Worm (Caenorhabditis elegans): ENCODE measurements around the gene cgt-3.

The cgt-3 gene

DNA sequence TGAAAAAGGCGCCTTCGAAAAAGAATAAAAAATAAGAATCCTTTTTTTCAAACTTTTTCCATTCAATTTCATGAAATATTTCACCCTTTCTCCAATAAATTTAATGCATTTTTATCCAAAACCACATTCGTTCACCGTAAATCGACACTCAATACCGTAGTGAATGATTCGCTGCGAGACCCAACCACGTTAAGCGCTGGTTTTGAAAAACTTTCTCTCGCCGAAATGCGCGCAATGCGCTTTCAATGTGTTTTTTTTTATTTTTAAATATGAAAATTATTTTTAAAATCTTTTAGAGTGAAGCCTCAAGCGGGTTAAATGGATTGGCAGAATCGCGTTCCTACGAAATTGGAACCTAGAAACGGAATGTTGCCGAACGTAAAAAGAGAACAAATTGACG lies 4.8 kb upstream of the cgt-3 start, which contains the start of gene F59G1.8:
Gene F59G1.8 (plus strand): TSS at position 293 of the 400 bp plus-strand sequence.
- no peak for TF ChIP-seq pqm-1 (tag; optimal IDR thresholded peaks at IDR 0.05)
- no peak for TF ChIP-seq nhr-43 (tag; optimal IDR thresholded peaks at IDR 0.05; ENCODE audit: poor library complexity, severe bottlenecking)
- no peak for TF ChIP-seq R02D3.7 (tag; optimal IDR thresholded peaks at IDR 0.05)
- no peak for TF ChIP-seq fos-1 (tag; optimal IDR thresholded peaks at IDR 0.05)
- TF ChIP-seq sea-2 (GFP tag; optimal IDR thresholded peaks at IDR 0.05), result no peak
- no peak for TF ChIP-seq mdl-1 (tag; optimal IDR thresholded peaks at IDR 0.05)

DNA sequence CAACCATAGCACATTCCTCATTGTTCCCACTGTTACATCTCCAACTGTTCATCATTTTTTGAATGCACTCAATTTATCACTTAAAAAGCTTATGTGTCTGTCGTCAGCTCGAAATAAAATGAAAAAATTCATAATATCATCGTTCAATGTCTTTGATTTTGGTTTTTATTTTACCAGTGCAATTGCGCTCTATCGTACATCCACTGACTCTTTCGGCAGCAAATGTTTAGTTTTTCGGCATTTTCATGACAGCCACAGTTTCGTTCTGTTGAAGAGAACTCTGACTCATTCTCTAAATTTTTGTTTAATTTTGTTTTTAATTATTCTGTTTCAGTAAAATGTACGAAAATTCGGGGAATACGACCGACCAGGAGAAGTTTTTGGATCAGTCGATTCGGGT lies 3.6 kb upstream of the cgt-3 start, which contains the start of gene vps-35:
Gene vps-35 (plus strand): TSS at position 335 of the 400 bp plus-strand sequence.
- no peak for TF ChIP-seq elt-1 (tag; optimal IDR thresholded peaks at IDR 0.05)
- no peak for TF ChIP-seq ceh-82 (tag; optimal IDR thresholded peaks at IDR 0.05)
- peak; percentile 46 for TF ChIP-seq lin-15B (tag; optimal IDR thresholded peaks at IDR 0.05)
- TF ChIP-seq pqm-1 (tag; optimal IDR thresholded peaks at IDR 0.05), result peak; percentile 40
- no peak for TF ChIP-seq unc-39 (tag; optimal IDR thresholded peaks at IDR 0.05)
- no peak for TF ChIP-seq hmg-11 (tag; optimal IDR thresholded peaks at IDR 0.05)
- TF ChIP-seq R02D3.7 (tag; optimal IDR thresholded peaks at IDR 0.05), result no peak
- TF ChIP-seq ZK546.5 (tag; optimal IDR thresholded peaks at IDR 0.05), result no peak
- TF ChIP-seq zag-1 (tag; optimal IDR thresholded peaks at IDR 0.05), result no peak
- peak; percentile 78 for TF ChIP-seq pha-4 (tag; optimal IDR thresholded peaks at IDR 0.05)
- TF ChIP-seq ama-1 (optimal IDR thresholded peaks at IDR 0.05), result no peak
- no peak for TF ChIP-seq aly-2 (tag; optimal IDR thresholded peaks at IDR 0.05)
- TF ChIP-seq nhr-237 (tag; optimal IDR thresholded peaks at IDR 0.05), result no peak
- peak; percentile 42 for TF ChIP-seq nfya-1 (tag; optimal IDR thresholded peaks at IDR 0.05; ENCODE audit: insufficient read depth)
- TF ChIP-seq ztf-11 (tag; optimal IDR thresholded peaks at IDR 0.05), result no peak
- no peak for TF ChIP-seq eor-1 (tag; optimal IDR thresholded peaks at IDR 0.05)
- no peak for TF ChIP-seq mml-1 (tag; optimal IDR thresholded peaks at IDR 0.05)
- no peak for TF ChIP-seq ceh-16 (tag; optimal IDR thresholded peaks at IDR 0.05)
- no peak for TF ChIP-seq elt-3 (tag; optimal IDR thresholded peaks at IDR 0.05)
- TF ChIP-seq jun-1 (tag; optimal IDR thresholded peaks at IDR 0.05), result no peak
- TF ChIP-seq ceh-9 (tag; optimal IDR thresholded peaks at IDR 0.05), result no peak
- TF ChIP-seq egl-5 (tag; optimal IDR thresholded peaks at IDR 0.05), result no peak
- no peak for TF ChIP-seq nhr-23 (tag; optimal IDR thresholded peaks at IDR 0.05)
- TF ChIP-seq ztf-4 (tag; optimal IDR thresholded peaks at IDR 0.05), result no peak
- TF ChIP-seq snpc-4 (tag; optimal IDR thresholded peaks at IDR 0.05), result peak; percentile 22
- no peak for TF ChIP-seq daf-12 (tag; optimal IDR thresholded peaks at IDR 0.05)
- TF ChIP-seq fos-1 (tag; optimal IDR thresholded peaks at IDR 0.05), result no peak
- no peak for TF ChIP-seq fkh-10 (GFP tag; optimal IDR thresholded peaks at IDR 0.05)
- TF ChIP-seq nhr-25 (tag; optimal IDR thresholded peaks at IDR 0.05), result peak; percentile 29
- no peak for TF ChIP-seq nhr-12 (tag; optimal IDR thresholded peaks at IDR 0.05)
- no peak for TF ChIP-seq lin-39 (tag; optimal IDR thresholded peaks at IDR 0.05)
- no peak for TF ChIP-seq mdl-1 (tag; optimal IDR thresholded peaks at IDR 0.05)
- peak; percentile 73 for TF ChIP-seq skn-1 (tag; optimal IDR thresholded peaks at IDR 0.05)
- TF ChIP-seq elt-2 (tag; optimal IDR thresholded peaks at IDR 0.05), result peak; percentile 12
- no peak for TF ChIP-seq ceh-28 (tag; optimal IDR thresholded peaks at IDR 0.05)
- TF ChIP-seq tbx-2 (tag; optimal IDR thresholded peaks at IDR 0.05), result no peak
- no peak for TF ChIP-seq nhr-76 (tag; optimal IDR thresholded peaks at IDR 0.05)
- TF ChIP-seq nhr-11 (tag; optimal IDR thresholded peaks at IDR 0.05), result no peak
- TF ChIP-seq nhr-28 (tag; optimal IDR thresholded peaks at IDR 0.05), result no peak

ce11 chrII:5911939-5912523 lies 907 bp downstream of the cgt-3 start:
- no peak for TF ChIP-seq fkh-2 (tag; optimal IDR thresholded peaks at IDR 0.05)
- peak; percentile 41 for TF ChIP-seq jun-1 (tag; optimal IDR thresholded peaks at IDR 0.05)
- peak; percentile 47 for TF ChIP-seq skn-1 (tag; optimal IDR thresholded peaks at IDR 0.05)
- peak; percentile 94 for TF ChIP-seq elt-2 (tag; optimal IDR thresholded peaks at IDR 0.05)
- no peak for TF ChIP-seq ceh-82 (tag; optimal IDR thresholded peaks at IDR 0.05)
- TF ChIP-seq pqm-1 (tag; optimal IDR thresholded peaks at IDR 0.05), result peak; percentile 96
- TF ChIP-seq pha-4 (tag; optimal IDR thresholded peaks at IDR 0.05), result peak; percentile 94
